Fruit fly (Drosophila melanogaster): Measurements from ENCODE around the gene CG7990.

CG7990 gene

DNA sequence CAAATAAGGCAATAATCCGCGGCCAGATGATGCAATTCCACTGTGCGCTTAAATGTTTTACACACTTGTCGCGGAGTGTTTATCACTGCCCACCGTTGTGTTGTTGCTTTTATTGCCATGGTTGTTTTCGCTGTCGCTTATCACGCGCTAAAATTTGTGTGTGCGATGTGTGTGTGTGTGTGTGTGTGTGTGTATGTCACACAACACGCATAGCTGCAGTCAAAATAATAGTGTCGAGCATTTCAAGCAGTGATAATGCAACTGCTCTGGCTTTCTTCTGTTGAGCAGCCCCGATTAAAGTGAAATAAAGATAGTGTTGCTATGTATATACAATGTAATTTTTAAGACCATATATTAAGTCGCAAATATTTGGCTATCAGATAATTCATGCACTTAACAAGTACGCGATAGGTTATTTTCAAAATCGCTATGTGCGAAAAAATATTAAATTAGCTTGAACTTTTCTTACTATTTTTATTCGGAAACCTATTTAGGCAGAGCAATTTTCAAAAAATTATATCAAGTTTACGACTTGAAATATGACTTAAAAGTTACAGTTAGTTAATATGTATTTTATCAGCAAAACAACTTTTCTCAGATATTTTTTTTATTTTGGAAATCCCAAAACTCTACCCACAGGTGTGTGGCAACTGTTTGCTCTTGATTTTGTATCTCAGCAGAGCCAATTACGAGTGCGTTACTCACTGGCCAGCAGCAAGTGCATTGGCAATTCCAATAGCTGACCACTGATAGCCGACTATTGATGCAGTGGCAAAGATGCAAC is 35.4 kb downstream of the CG7990 start (continued):
- TF ChIP-seq Tbp (GFP tag; optimal IDR thresholded peaks at IDR 0.05) (no peak), Neu2 (GFP tag; optimal IDR thresholded peaks at IDR 0.05; ENCODE audit: borderline replicate concordance) (no peak), CG6175 (GFP tag; IDR thresholded peaks at IDR 0.05) (no peak), Ets65A (GFP tag) (peak; percentile 20), CG9437 (GFP tag; optimal IDR thresholded peaks at IDR 0.05) (peak; percentile 50), CG8765 (GFP tag; IDR thresholded peaks at IDR 0.05) (no peak), bab2 (GFP tag; optimal IDR thresholded peaks at IDR 0.05) (no peak), CG7987 (GFP tag; optimal IDR thresholded peaks at IDR 0.05) (no peak), Mrtf (GFP tag; IDR thresholded peaks at IDR 0.05) (0 out of 3 replicates have a peak, but pooled peaks have one; percentile 3), bigmax (GFP tag; optimal IDR thresholded peaks at IDR 0.05) (no peak), z (GFP tag; IDR thresholded peaks at IDR 0.05) (no peak), Doc3 (GFP tag; IDR thresholded peaks at IDR 0.05; ENCODE audit: partially characterized antibody) (no peak), dmrt99B (tag; optimal IDR thresholded peaks at IDR 0.05) (peak; percentile 70), Ssrp (tag; optimal IDR thresholded peaks at IDR 0.05) (peak; percentile 10), stc (GFP tag; IDR thresholded peaks at IDR 0.05) (no peak), CG5953 (GFP tag; IDR thresholded peaks at IDR 0.05) (no peak), CG32532 (GFP tag; IDR thresholded peaks at IDR 0.05) (0 out of 2 replicates have a peak, but pooled peaks have one; percentile 20), ash1 (GFP tag; optimal IDR thresholded peaks at IDR 0.05) (no peak), Six4 (GFP tag; optimal IDR thresholded peaks at IDR 0.05) (no peak), CG13775 (GFP tag; optimal IDR thresholded peaks at IDR 0.05) (peak; percentile 43), tll (GFP tag; optimal IDR thresholded peaks at IDR 0.05) (no peak), ERR (GFP tag; optimal IDR thresholded peaks at IDR 0.05) (no peak), CG18476 (GFP tag; optimal IDR thresholded peaks at IDR 0.05) (peak; percentile 34), Xbp1 (GFP tag; optimal IDR thresholded peaks at IDR 0.05) (peak; percentile 31), sug (tag; optimal IDR thresholded peaks at IDR 0.05) (peak; percentile 39), scrt (GFP tag; optimal IDR thresholded peaks at IDR 0.05) (peak; percentile 5), luna (GFP tag; optimal IDR thresholded peaks at IDR 0.05) (no peak), lilli (GFP tag; optimal IDR thresholded peaks at IDR 0.05) (peak; percentile 35), CG4404 (GFP tag; IDR thresholded peaks at IDR 0.05) (no peak), CG7271 (tag; optimal IDR thresholded peaks at IDR 0.05) (no peak), sens-2 (GFP tag; IDR thresholded peaks at IDR 0.05) (no peak), Hr3 (GFP tag; optimal IDR thresholded peaks at IDR 0.05) (no peak), NK7.1 (GFP tag; optimal IDR thresholded peaks at IDR 0.05) (no peak), unpg (GFP tag; optimal IDR thresholded peaks at IDR 0.05) (peak; percentile 8), Rfx (GFP tag; IDR thresholded peaks at IDR 0.05) (peak; percentile 47; the same call in 1 of the 2 replicates), CG12391 (tag; optimal IDR thresholded peaks at IDR 0.05) (peak; percentile 2), CG2875 (GFP tag; optimal IDR thresholded peaks at IDR 0.05) (no peak), PHDP (tag; optimal IDR thresholded peaks at IDR 0.05) (no peak), nerfin-1 (tag; optimal IDR thresholded peaks at IDR 0.05) (no peak), sr (GFP tag; IDR thresholded peaks at IDR 0.05) (no peak), mirr (GFP tag; optimal IDR thresholded peaks at IDR 0.05) (peak; percentile 55), sd (tag; optimal IDR thresholded peaks at IDR 0.05) (no peak), CG31441 (GFP tag; IDR thresholded peaks at IDR 0.05) (peak; percentile 47; the same call in 1 of the 2 replicates), hkb (optimal IDR thresholded peaks at IDR 0.05) (no peak), hkb (GFP tag; IDR thresholded peaks at IDR 0.05) (no peak), ham (GFP tag; IDR thresholded peaks at IDR 0.05) (no peak), Med (GFP tag) (peak; percentile 41), pfk (GFP tag; optimal IDR thresholded peaks at IDR 0.05) (no peak), CG14050 (GFP tag; IDR thresholded peaks at IDR 0.05) (no peak), CG7839 (tag; optimal IDR thresholded peaks at IDR 0.05) (peak; percentile 60)

Data from whole organism, embryonic.